Worm (Caenorhabditis elegans) whole organism, L3 larva: ENCODE data around the gene gar-3.

Experiments used
- ama-1 ChIP-seq: fragments of 150-350 bp; optimal IDR thresholded peaks from 2 replicates; lab custom pipeline; 2018
- ceh-16 ChIP-seq: sonication (generic microtip); optimal IDR thresholded peaks from 2 replicates; lab custom pipeline; 2017; ENCODE audit warnings: missing biosample characterization, missing genetic modification characterization
- ceh-9 ChIP-seq: sonication (generic microtip); optimal IDR thresholded peaks from 2 replicates; lab custom pipeline; 2018; ENCODE audit warnings: missing biosample characterization, missing genetic modification characterization
- jun-1 ChIP-seq: fragments of 150-350 bp; optimal IDR thresholded peaks from 2 replicates; lab custom pipeline; 2014; ENCODE audit warnings: missing biosample characterization, missing genetic modification reagents, missing genetic modification characterization
- nhr-11 ChIP-seq: fragments of 150-350 bp; optimal IDR thresholded peaks from 2 replicates; lab custom pipeline; 2014; ENCODE audit warnings: missing biosample characterization, missing genetic modification characterization
- nhr-25 ChIP-seq: sonication (generic microtip); optimal IDR thresholded peaks from 2 replicates; lab custom pipeline; 2017; ENCODE audit warnings: missing biosample characterization, missing genetic modification characterization
- zag-1 ChIP-seq: fragments of 150-350 bp; optimal IDR thresholded peaks from 2 replicates; lab custom pipeline; 2014; ENCODE audit warnings: missing biosample characterization, missing genetic modification characterization

DNA sequence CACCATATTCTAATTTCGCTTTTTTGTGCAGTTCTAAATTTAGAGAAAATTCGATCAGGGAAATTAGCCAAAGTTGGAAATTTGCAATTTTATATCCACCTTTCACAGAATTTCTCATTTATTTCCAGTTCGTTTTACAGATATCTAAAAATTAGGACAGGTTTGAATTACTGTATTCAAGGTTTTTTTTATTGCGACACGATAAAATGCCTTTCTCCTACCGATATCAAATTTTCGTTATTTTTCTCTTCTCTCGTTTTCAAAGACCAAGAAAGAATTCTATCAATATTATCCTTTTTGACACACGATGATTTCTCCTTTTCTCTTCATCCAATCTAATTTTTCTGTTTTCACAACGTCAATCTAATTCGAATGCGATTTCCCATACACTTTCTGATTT lies 33.0 kb downstream of the gar-3 start, which contains the start of gene C53A5.13:
- TF ChIP-seq nhr-11 (tag; lab: Kevin White, UChicago): no peak
- TF ChIP-seq ama-1 (lab: Kevin White, UChicago): no peak
- no peak for TF ChIP-seq nhr-25
- TF ChIP-seq ceh-16: no peak
- TF ChIP-seq ceh-9 (tag; lab: Kevin White, UChicago): no peak
- no peak for TF ChIP-seq zag-1 (tag; lab: Kevin White, UChicago)
- TF ChIP-seq jun-1: no peak
